Worm (Caenorhabditis elegans): ENCODE measurements around the gene F53H1.4.
"Not testable (repeated sequence)": the region's sequence is repeated elsewhere in the genome, so short reads cannot be mapped to it uniquely, and the experiment has no call there.

The F53H1.4 gene

DNA sequence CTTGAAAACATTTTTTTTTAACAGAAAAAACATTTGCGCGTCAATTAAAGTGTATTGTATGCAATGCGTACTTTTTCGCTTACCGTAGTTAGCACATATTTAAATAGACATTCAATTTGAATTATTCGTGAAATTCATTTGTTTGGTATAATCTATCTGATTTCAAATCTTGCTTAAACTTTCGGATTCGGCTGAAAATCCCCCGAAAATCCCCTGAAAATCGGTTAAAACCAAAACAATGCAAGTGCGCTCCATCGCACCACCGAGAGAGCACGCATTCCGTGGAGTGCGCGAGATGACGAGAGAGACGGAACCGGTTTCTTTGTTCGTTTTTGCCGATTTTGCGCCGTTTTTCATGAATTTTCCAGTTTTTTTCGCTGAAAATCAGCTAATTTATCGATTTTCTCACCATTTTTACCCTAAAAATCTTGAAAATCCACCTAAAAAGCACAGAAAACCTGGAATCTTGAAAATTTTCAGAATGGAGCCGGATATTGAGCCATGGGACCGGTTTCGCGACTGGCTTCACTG, 18.8 kb downstream of the F53H1.4 start, which contains the start of gene F53H1.3:
Gene F53H1.3, plus strand, starts transcription at position 481 of the 531 bp plus-strand sequence.
- TF ChIP-seq ets-7 (tag; optimal IDR thresholded peaks at IDR 0.05) (no peak), tra-4 (tag; optimal IDR thresholded peaks at IDR 0.05) (no peak), aly-1 (tag; optimal IDR thresholded peaks at IDR 0.05) (no peak), hmbx-1 (tag; optimal IDR thresholded peaks at IDR 0.05) (no peak), tbx-37 (GFP tag; conservative IDR thresholded peaks at IDR 0.05) (no peak), sea-1 (GFP tag; conservative IDR thresholded peaks at IDR 0.05) (no peak), ceh-36 (tag; optimal IDR thresholded peaks at IDR 0.05) (no peak), scrt-1 (GFP tag; IDR thresholded peaks at IDR 0.05) (no peak), pes-1 (GFP tag; IDR thresholded peaks at IDR 0.05) (no peak), ceh-13 (GFP tag; optimal IDR thresholded peaks at IDR 0.05) (no peak), ama-1 (optimal IDR thresholded peaks at IDR 0.05) (no peak), F13C5.2 (tag; optimal IDR thresholded peaks at IDR 0.05) (no peak), hnd-1 (tag; optimal IDR thresholded peaks at IDR 0.05) (no peak), flt-1 (GFP tag; IDR thresholded peaks at IDR 0.05) (no peak), tbx-11 (GFP tag; IDR thresholded peaks at IDR 0.05) (no peak), B0310.2 (tag; optimal IDR thresholded peaks at IDR 0.05) (no peak), hmg-4 (GFP tag; optimal IDR thresholded peaks at IDR 0.05) (no peak)

- not testable (repeated sequence) for TF ChIP-seq B0310.2 (tag; optimal IDR thresholded peaks at IDR 0.05); tbx-37 (GFP tag; conservative IDR thresholded peaks at IDR 0.05); tbx-11 (GFP tag; IDR thresholded peaks at IDR 0.05)
Measured at ce11 chrIV:1340788-1341187, 30.8 kb downstream of the F53H1.4 start, which contains the start of gene F58F6.6. TSS of gene F58F6.6 (plus strand) at chrIV:1341088.

DNA sequence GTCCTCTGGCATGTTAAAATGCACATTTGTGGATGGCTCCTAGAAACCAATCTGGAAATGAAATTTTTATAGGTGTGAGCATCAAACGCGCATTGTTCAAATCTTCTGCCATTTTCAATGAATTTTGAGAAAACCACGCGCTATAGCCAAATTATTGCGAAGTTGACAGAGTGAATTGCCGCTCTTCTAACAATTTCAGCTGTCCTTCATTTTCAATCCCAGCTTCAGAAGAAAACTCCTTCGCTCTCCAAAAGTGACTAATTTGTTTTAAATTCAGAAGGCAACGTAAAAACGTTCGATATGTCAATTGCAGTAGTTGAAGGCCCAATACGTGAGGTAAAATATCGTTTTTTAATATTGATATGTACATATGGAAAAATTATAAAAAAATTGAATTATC, 33.4 kb downstream of the F53H1.4 start, which contains the start of gene F58F6.5:
Gene F58F6.5, plus strand, starts transcription at position 301 of the 400 bp plus-strand sequence.
- not testable (repeated sequence) for TF ChIP-seq scrt-1 (GFP tag; IDR thresholded peaks at IDR 0.05); ceh-36 (tag; optimal IDR thresholded peaks at IDR 0.05); pes-1 (GFP tag; IDR thresholded peaks at IDR 0.05)

ce11 chrIV:1346981-1347380, 37.0 kb downstream of the F53H1.4 start, which contains the start of gene rfc-2:
TSS of gene rfc-2 (plus strand) at chrIV:1347314.
- no peak for TF ChIP-seq ceh-13 (GFP tag; optimal IDR thresholded peaks at IDR 0.05)
- TF ChIP-seq hmg-4 (GFP tag; optimal IDR thresholded peaks at IDR 0.05): no peak

- TF ChIP-seq scrt-1 (GFP tag; IDR thresholded peaks at IDR 0.05) (no peak), hmbx-1 (tag; optimal IDR thresholded peaks at IDR 0.05) (no peak), ets-7 (tag; optimal IDR thresholded peaks at IDR 0.05) (no peak), ceh-36 (tag; optimal IDR thresholded peaks at IDR 0.05) (no peak), ama-1 (optimal IDR thresholded peaks at IDR 0.05) (no peak), tbx-11 (GFP tag; IDR thresholded peaks at IDR 0.05) (no peak), tra-4 (tag; optimal IDR thresholded peaks at IDR 0.05) (no peak)
Measured at ce11 chrIV:1349352-1349751, 39.4 kb downstream of the F53H1.4 start.

DNA sequence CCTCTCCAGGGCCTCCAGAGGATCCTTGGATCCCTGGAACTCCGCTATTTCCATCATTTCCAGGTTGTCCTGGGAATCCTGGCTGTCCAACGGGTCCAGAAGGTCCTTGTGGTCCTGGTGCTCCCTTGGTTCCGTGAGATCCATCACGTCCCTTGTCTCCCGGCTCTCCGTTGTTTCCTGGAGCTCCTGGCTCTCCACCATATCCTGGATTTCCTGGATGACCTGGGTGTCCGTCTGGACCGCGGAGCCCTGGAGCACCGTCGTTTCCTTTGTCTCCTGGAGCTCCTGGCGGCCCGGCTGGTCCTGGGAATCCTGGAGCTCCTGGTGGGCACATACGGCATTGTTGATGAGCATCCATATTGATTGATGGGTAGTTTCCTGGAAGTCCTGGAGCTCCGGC, 43.8 kb downstream of the F53H1.4 start:
- no peak for TF ChIP-seq tra-4 (tag; optimal IDR thresholded peaks at IDR 0.05)

ce11 chrIV:1355147-1355546, 45.2 kb downstream of the F53H1.4 start, which contains the start of gene col-104:
TSS of gene col-104 (minus strand) at chrIV:1355305.
- TF ChIP-seq hnd-1 (tag; optimal IDR thresholded peaks at IDR 0.05) (no peak), hmbx-1 (tag; optimal IDR thresholded peaks at IDR 0.05) (no peak), F13C5.2 (tag; optimal IDR thresholded peaks at IDR 0.05) (no peak), aly-1 (tag; optimal IDR thresholded peaks at IDR 0.05) (no peak), hmg-4 (GFP tag; optimal IDR thresholded peaks at IDR 0.05) (no peak), ama-1 (optimal IDR thresholded peaks at IDR 0.05) (no peak), tra-4 (tag; optimal IDR thresholded peaks at IDR 0.05) (no peak), sea-1 (GFP tag; conservative IDR thresholded peaks at IDR 0.05) (no peak), ets-7 (tag; optimal IDR thresholded peaks at IDR 0.05) (no peak), flt-1 (GFP tag; IDR thresholded peaks at IDR 0.05) (no peak), ceh-36 (tag; optimal IDR thresholded peaks at IDR 0.05) (no peak), tbx-37 (GFP tag; conservative IDR thresholded peaks at IDR 0.05) (no peak), ceh-13 (GFP tag; optimal IDR thresholded peaks at IDR 0.05) (no peak), scrt-1 (GFP tag; IDR thresholded peaks at IDR 0.05) (no peak), pes-1 (GFP tag; IDR thresholded peaks at IDR 0.05) (no peak), B0310.2 (tag; optimal IDR thresholded peaks at IDR 0.05) (no peak), tbx-11 (GFP tag; IDR thresholded peaks at IDR 0.05) (no peak)

DNA sequence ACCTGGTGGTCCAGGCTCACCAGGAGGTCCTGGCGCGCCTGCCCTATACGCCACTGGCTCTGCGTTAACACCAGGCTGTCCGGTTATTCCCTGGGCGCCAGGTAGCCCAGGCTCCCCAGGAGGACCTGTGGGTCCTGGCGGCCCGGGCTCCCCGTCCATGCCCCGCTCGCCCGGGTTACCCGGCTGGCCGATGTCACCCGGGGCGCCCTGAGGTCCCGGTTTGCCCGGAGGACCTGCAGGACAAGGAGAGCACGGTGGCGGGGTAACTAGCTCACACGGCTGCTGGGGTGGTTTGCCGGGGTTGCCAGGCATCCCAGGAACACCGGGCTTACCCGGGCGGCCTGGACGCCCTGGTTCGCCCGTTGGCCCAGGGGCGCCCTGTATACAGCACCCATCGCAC, 48.1 kb downstream of the F53H1.4 start:
- 0 out of 2 replicates have a peak, but pooled peaks have one; percentile 40 for TF ChIP-seq pes-1 (GFP tag; IDR thresholded peaks at IDR 0.05)
- no peak for TF ChIP-seq F13C5.2 (tag; optimal IDR thresholded peaks at IDR 0.05)
- TF ChIP-seq aly-1 (tag; optimal IDR thresholded peaks at IDR 0.05): peak; percentile 17
- no peak for TF ChIP-seq tbx-37 (GFP tag; conservative IDR thresholded peaks at IDR 0.05)

DNA sequence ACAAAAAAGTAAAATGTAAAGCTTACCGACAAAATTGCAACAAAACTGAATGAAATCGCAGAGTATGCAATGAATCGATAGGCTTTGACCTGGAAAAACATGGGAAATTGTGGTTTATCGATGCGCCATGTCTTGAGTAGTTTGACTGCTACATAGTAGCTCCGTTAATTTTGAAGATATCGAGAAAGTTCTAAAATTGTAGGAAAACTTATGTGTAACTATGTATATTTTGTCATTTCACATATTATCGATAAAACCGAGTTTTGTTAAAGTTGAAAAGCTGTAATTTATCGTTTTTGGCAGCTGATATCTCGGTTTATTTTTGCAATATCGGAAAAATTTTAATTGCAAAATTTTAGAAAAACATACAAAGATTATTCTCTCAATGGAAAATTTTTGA, 49.2 kb downstream of the F53H1.4 start, which contains the start of gene col-105:
Gene col-105, minus strand, starts transcription at position 101 of the 400 bp plus-strand sequence.
- no peak for TF ChIP-seq ceh-36 (tag; optimal IDR thresholded peaks at IDR 0.05)
- TF ChIP-seq ama-1 (optimal IDR thresholded peaks at IDR 0.05): no peak
- no peak for TF ChIP-seq pes-1 (GFP tag; IDR thresholded peaks at IDR 0.05)
- TF ChIP-seq tbx-37 (GFP tag; conservative IDR thresholded peaks at IDR 0.05): no peak
- TF ChIP-seq hnd-1 (tag; optimal IDR thresholded peaks at IDR 0.05): no peak
- TF ChIP-seq hmg-4 (GFP tag; optimal IDR thresholded peaks at IDR 0.05): no peak
- no peak for TF ChIP-seq scrt-1 (GFP tag; IDR thresholded peaks at IDR 0.05)
- no peak for TF ChIP-seq ets-7 (tag; optimal IDR thresholded peaks at IDR 0.05)
- no peak for TF ChIP-seq tbx-11 (GFP tag; IDR thresholded peaks at IDR 0.05)
- TF ChIP-seq tra-4 (tag; optimal IDR thresholded peaks at IDR 0.05): no peak
